Worm (Caenorhabditis elegans): Measurements from ENCODE around the gene srh-214.

DNA sequence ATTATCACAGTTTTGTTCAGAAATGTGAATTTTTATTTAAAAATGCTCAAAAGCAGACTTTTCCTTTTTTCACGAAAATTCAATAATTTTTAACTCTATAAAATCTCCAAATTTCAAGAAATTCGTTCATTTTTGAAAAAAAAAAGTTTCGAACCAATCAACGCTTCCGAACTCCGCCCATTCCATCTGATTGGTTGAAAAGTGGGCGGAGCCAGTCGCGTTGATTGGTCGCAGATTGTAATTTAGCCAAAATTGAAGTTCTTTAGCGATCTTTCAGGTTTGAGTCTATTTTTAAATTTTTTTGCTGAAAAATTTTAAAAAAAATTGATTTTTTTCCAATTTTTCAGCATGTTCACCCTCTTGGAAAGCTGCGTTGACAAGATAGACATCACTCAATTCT, 17.2 kb downstream of the srh-214 start:
- no peak for TF ChIP-seq nhr-77 (tag; optimal IDR thresholded peaks at IDR 0.05)
- no peak for TF ChIP-seq nhr-28 (tag; optimal IDR thresholded peaks at IDR 0.05)
- TF ChIP-seq snpc-4 (tag; optimal IDR thresholded peaks at IDR 0.05), result no peak
- TF ChIP-seq pqm-1 (tag; optimal IDR thresholded peaks at IDR 0.05), result no peak
- no peak for TF ChIP-seq nhr-11 (tag; optimal IDR thresholded peaks at IDR 0.05)
- TF ChIP-seq nhr-76 (tag; optimal IDR thresholded peaks at IDR 0.05), result no peak
- TF ChIP-seq ztf-11 (tag; optimal IDR thresholded peaks at IDR 0.05), result no peak
- TF ChIP-seq vab-15 (tag; optimal IDR thresholded peaks at IDR 0.05), result no peak
- TF ChIP-seq tlp-1 (tag; optimal IDR thresholded peaks at IDR 0.05), result no peak
- no peak for TF ChIP-seq jun-1 (tag; optimal IDR thresholded peaks at IDR 0.05)
